Worm (Caenorhabditis elegans) whole organism, L4/young adult: ENCODE measurements around the gene JC8.7.

ENCODE experiments used
- W03F9.2 ChIP-seq: fragments of 150-350 bp; optimal IDR thresholded peaks from 2 replicates; lab custom pipeline; 2014; ENCODE audit warnings: missing biosample characterization, missing genetic modification characterization
- dao-5 ChIP-seq: sonication (generic microtip); optimal IDR thresholded peaks from 2 replicates; lab custom pipeline; 2016; ENCODE audit warnings: missing genotype, missing genetic modification characterization, moderate library complexity, missing compliant biosample characterization
- him-1 ChIP-seq: sonication (generic microtip); optimal IDR thresholded peaks from 2 replicates; lab custom pipeline; 2016; ENCODE audit warnings: missing genotype, missing genetic modification reagents, missing genetic modification characterization, missing compliant biosample characterization

DNA sequence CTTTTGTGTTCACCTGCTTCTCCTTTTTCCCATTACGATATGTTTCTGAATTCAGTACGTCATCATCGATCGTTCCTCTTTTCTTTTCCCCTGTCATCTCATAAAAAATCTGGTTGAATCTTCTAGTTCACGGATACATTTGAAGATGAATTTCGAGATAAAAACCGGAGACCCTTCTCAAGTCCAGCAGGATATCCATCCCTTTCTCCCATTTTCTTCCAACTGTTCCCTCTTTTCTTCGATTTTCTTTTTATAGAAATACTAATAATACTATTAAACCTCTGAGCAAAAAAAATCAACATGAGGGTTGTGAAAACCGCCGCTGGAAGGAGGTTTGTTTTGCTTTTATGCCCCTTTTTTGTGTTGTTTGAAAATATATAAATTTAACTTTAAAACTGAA, 8.8 kb downstream of the JC8.7 start, which contains the start of gene bus-12:
- TF ChIP-seq him-1 (tag; lab: Kevin White, UChicago) (no peak), dao-5 (no peak), W03F9.2 (tag; lab: Kevin White, UChicago) (no peak)
